ENCODE assay signal across 2 fruit fly cellular contexts in genomic region chr2L:2472740-2473139, dm6.
A peak's percentile ranks its signal among the peaks of the same experiment; 100 is the strongest.
TF ChIP-seq lines count a peak whose summit lies in the region.

No protein-coding gene starts in this region.

- no peak for TF ChIP-seq CTCF in whole organism, embryonic (GFP tag; optimal IDR thresholded peaks at IDR 0.05; lab: Kevin White, UChicago)

TF ChIP-seq in whole organism, embryonic, 481 proteins besides CTCF, POLR2A, EP300 and RAD21 (continues in another document):
- no peak for TF ChIP-seq pita (GFP tag; optimal IDR thresholded peaks at IDR 0.05; lab: Kevin White, UChicago)
- TF ChIP-seq CG11093 (GFP tag; IDR thresholded peaks at IDR 0.05; lab: Robert Waterston, UW), result no peak
- no peak for TF ChIP-seq gsb-n (tag; optimal IDR thresholded peaks at IDR 0.05; lab: Kevin White, UChicago)
- no peak for TF ChIP-seq knrl (GFP tag; IDR thresholded peaks at IDR 0.05; lab: Robert Waterston, UW; ENCODE audit: partially characterized antibody)
- TF ChIP-seq sqz (GFP tag; optimal IDR thresholded peaks at IDR 0.05; lab: Kevin White, UChicago), result no peak
- no peak for TF ChIP-seq crc (GFP tag; optimal IDR thresholded peaks at IDR 0.05; lab: Kevin White, UChicago)
- peak; percentile 10 for TF ChIP-seq CG2678 (tag; optimal IDR thresholded peaks at IDR 0.05; lab: Kevin White, UChicago)
- no peak for TF ChIP-seq insv (GFP tag; optimal IDR thresholded peaks at IDR 0.05; lab: Kevin White, UChicago)
- TF ChIP-seq CG6854 (GFP tag; optimal IDR thresholded peaks at IDR 0.05; lab: Kevin White, UChicago), result no peak
- TF ChIP-seq CG7372 (GFP tag; IDR thresholded peaks at IDR 0.05; lab: Robert Waterston, UW), result no peak
- no peak for TF ChIP-seq CG7271 (tag; optimal IDR thresholded peaks at IDR 0.05; lab: Kevin White, UChicago)
- TF ChIP-seq CG32772 (GFP tag; IDR thresholded peaks at IDR 0.05; lab: Robert Waterston, UW), result no peak
- TF ChIP-seq Atf-2 (GFP tag; optimal IDR thresholded peaks at IDR 0.05; lab: Kevin White, UChicago), result no peak
- no peak for TF ChIP-seq ro (GFP tag; IDR thresholded peaks at IDR 0.05; lab: Robert Waterston, UW)
- TF ChIP-seq sd (tag; optimal IDR thresholded peaks at IDR 0.05; lab: Kevin White, UChicago), result peak; percentile 31
- TF ChIP-seq CG14710 (tag; optimal IDR thresholded peaks at IDR 0.05; lab: Kevin White, UChicago), result no peak
- no peak for TF ChIP-seq CG17385 (GFP tag; optimal IDR thresholded peaks at IDR 0.05; lab: Kevin White, UChicago)
- no peak for TF ChIP-seq tap (tag; optimal IDR thresholded peaks at IDR 0.05; lab: Kevin White, UChicago)
- no peak for TF ChIP-seq fd96Cb (tag; optimal IDR thresholded peaks at IDR 0.05; lab: Kevin White, UChicago)
- no peak for TF ChIP-seq CG18599 (GFP tag; optimal IDR thresholded peaks at IDR 0.05; lab: Kevin White, UChicago)
- TF ChIP-seq Meics (GFP tag; optimal IDR thresholded peaks at IDR 0.05; lab: Kevin White, UChicago), result peak; percentile 42
- no peak for TF ChIP-seq CG18619 (GFP tag; optimal IDR thresholded peaks at IDR 0.05; lab: Kevin White, UChicago)
- TF ChIP-seq lbe (GFP tag; optimal IDR thresholded peaks at IDR 0.05; lab: Kevin White, UChicago), result no peak
- 0 out of 2 replicates have a peak, but pooled peaks have one; percentile 5 for TF ChIP-seq CG3847 (GFP tag; IDR thresholded peaks at IDR 0.05; lab: Robert Waterston, UW)
- no peak for TF ChIP-seq sug (tag; optimal IDR thresholded peaks at IDR 0.05; lab: Kevin White, UChicago)
- peak; percentile 13 for TF ChIP-seq Fer3 (tag; optimal IDR thresholded peaks at IDR 0.05; lab: Kevin White, UChicago)
- peak; percentile 34 for TF ChIP-seq caup (GFP tag; optimal IDR thresholded peaks at IDR 0.05; lab: Kevin White, UChicago; ENCODE audit: severe bottlenecking)
- no peak for TF ChIP-seq CG10321 (GFP tag; IDR thresholded peaks at IDR 0.05; lab: Robert Waterston, UW)
- peak; percentile 13 for TF ChIP-seq CG13296 (GFP tag; optimal IDR thresholded peaks at IDR 0.05; lab: Kevin White, UChicago)
- TF ChIP-seq CG1603 (tag; optimal IDR thresholded peaks at IDR 0.05; lab: Kevin White, UChicago), result no peak
- no peak for TF ChIP-seq CG11456 (GFP tag; IDR thresholded peaks at IDR 0.05; lab: Robert Waterston, UW)
- no peak for TF ChIP-seq Blimp-1 (GFP tag; optimal IDR thresholded peaks at IDR 0.05; lab: Kevin White, UChicago)
- no peak for TF ChIP-seq CG10462 (GFP tag; optimal IDR thresholded peaks at IDR 0.05; lab: Kevin White, UChicago)
- TF ChIP-seq chn (GFP tag; optimal IDR thresholded peaks at IDR 0.05; lab: Kevin White, UChicago), result no peak
- TF ChIP-seq CG8290 (GFP tag; optimal IDR thresholded peaks at IDR 0.05; lab: Kevin White, UChicago), result no peak
- peak in 1 of 2 experiments; percentile 32 for TF ChIP-seq CG8290 (tag; optimal IDR thresholded peaks at IDR 0.05; lab: Kevin White, UChicago)
- TF ChIP-seq NfI (GFP tag; optimal IDR thresholded peaks at IDR 0.05; lab: Kevin White, UChicago), result no peak
- TF ChIP-seq dmrt99B (tag; optimal IDR thresholded peaks at IDR 0.05; lab: Kevin White, UChicago), result peak; percentile 7
- no peak for TF ChIP-seq CG12942 (GFP tag; optimal IDR thresholded peaks at IDR 0.05; lab: Kevin White, UChicago)
- TF ChIP-seq Hey (tag; optimal IDR thresholded peaks at IDR 0.05; lab: Kevin White, UChicago), result no peak
- TF ChIP-seq ATbp (GFP tag; optimal IDR thresholded peaks at IDR 0.05; lab: Kevin White, UChicago), result no peak
- no peak for TF ChIP-seq br (optimal IDR thresholded peaks at IDR 0.05; lab: Kevin White, UChicago)
- TF ChIP-seq fd102C (GFP tag; optimal IDR thresholded peaks at IDR 0.05; lab: Kevin White, UChicago), result no peak
- TF ChIP-seq Deaf1 (tag; optimal IDR thresholded peaks at IDR 0.05; lab: Kevin White, UChicago), result no peak
- TF ChIP-seq Poxn (GFP tag; IDR thresholded peaks at IDR 0.05; lab: Robert Waterston, UW), result no peak
- no peak for TF ChIP-seq rib (GFP tag; IDR thresholded peaks at IDR 0.05; lab: Robert Waterston, UW)
- TF ChIP-seq klu (GFP tag; IDR thresholded peaks at IDR 0.05; lab: Robert Waterston, UW), result no peak
- TF ChIP-seq CG10543 (GFP tag; optimal IDR thresholded peaks at IDR 0.05; lab: Kevin White, UChicago), result peak; percentile 13

TF ChIP-seq in whole organism, prepupa, 60 proteins besides CTCF, POLR2A, EP300 and RAD21:
- TF ChIP-seq Met (GFP tag; optimal IDR thresholded peaks at IDR 0.05; lab: Kevin White, UChicago) (no peak), fkh (GFP tag; optimal IDR thresholded peaks at IDR 0.05; lab: Kevin White, UChicago) (peak; percentile 47)
TF ChIP-seq in whole organism, prepupa: peak in this region for 1.
